Worm (Caenorhabditis elegans): ENCODE measurements around the gene ddx-35.
A peak's percentile ranks its signal among the peaks of the same experiment; 100 is the strongest.

The ddx-35 gene

ce11 chrIII:1558441-1559159, 4.4 kb upstream of the ddx-35 start, which contains the start of the genes eelo-1 and Y67D2.2 (continued):
- TF ChIP-seq ets-4 (GFP tag; optimal IDR thresholded peaks at IDR 0.05) = no peak
- TF ChIP-seq lin-54 (GFP tag; optimal IDR thresholded peaks at IDR 0.05) = peak; percentile 34
- TF ChIP-seq zim-3 (tag; optimal IDR thresholded peaks at IDR 0.05) = no peak
- TF ChIP-seq ztf-25 (GFP tag; IDR thresholded peaks at IDR 0.05) = no peak
- no peak for TF ChIP-seq F57A8.1 (GFP tag; optimal IDR thresholded peaks at IDR 0.05)
- 0 out of 2 replicates have a peak, but pooled peaks have one; percentile 81 for TF ChIP-seq F37B4.10 (GFP tag; IDR thresholded peaks at IDR 0.05)
- TF ChIP-seq F33H1.4 (GFP tag; IDR thresholded peaks at IDR 0.05) = peak; percentile 27
- peak; percentile 59; the same call in 1 of the 2 replicates for TF ChIP-seq madf-6 (GFP tag; IDR thresholded peaks at IDR 0.05)
- peak; percentile 45 for TF ChIP-seq lsl-1 (GFP tag; optimal IDR thresholded peaks at IDR 0.05)
- TF ChIP-seq T07F8.4 (tag; optimal IDR thresholded peaks at IDR 0.05) = no peak

DNA sequence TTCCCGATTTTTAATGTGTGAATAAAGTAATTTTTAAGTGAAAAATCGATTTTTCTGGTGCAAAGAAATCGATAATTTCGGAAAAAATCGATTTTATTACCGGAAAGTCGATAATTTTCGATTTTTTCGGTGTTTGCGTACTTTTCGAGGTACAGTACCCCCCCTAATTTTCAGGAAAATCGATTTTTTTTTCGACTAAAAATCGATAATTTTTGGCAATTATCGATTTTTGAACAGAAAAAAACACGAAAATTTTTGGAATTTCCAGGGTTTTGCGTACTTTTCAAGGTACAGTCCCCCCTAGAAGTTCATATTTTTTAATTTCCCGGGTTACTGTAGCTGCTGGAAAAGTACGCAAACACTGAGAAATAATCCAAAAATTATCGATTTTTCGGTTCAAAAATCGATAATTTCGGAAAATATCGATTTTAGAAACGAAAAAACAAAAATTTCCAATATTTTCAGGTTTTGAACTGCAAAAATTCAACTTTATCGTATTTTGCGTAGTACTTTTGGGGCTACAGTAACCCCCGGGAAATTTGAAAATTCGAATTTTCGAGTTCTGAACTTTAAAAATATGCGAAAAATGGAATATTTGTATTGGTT, 10.7 kb downstream of the ddx-35 start:
- TF ChIP-seq B0019.2 (GFP tag; conservative IDR thresholded peaks at IDR 0.05) (no peak), B0336.3 (GFP tag; IDR thresholded peaks at IDR 0.05) (no peak), bed-2 (GFP tag; IDR thresholded peaks at IDR 0.05) (no peak), snpc-4 (GFP tag; optimal IDR thresholded peaks at IDR 0.05) (no peak), snpc-4 (tag; optimal IDR thresholded peaks at IDR 0.05) (no peak), ZK185.1 (tag; optimal IDR thresholded peaks at IDR 0.05; ENCODE audit: poor library complexity, severe bottlenecking) (no peak), nfya-1 (tag; optimal IDR thresholded peaks at IDR 0.05; ENCODE audit: borderline replicate concordance, insufficient read depth) (no peak), tlf-1 (GFP tag; optimal IDR thresholded peaks at IDR 0.05) (no peak), ceh-91 (GFP tag; IDR thresholded peaks at IDR 0.05) (no peak), nhr-90 (tag; optimal IDR thresholded peaks at IDR 0.05) (no peak), Y79H2A.3 (GFP tag; conservative IDR thresholded peaks at IDR 0.05) (no peak), madf-8 (GFP tag; conservative IDR thresholded peaks at IDR 0.05) (no peak), mxl-1 (tag; optimal IDR thresholded peaks at IDR 0.05) (no peak), B0035.1 (tag; optimal IDR thresholded peaks at IDR 0.05) (no peak), madf-10 (tag; optimal IDR thresholded peaks at IDR 0.05) (no peak), nhr-179 (tag; optimal IDR thresholded peaks at IDR 0.05) (no peak), rec-8 (tag; optimal IDR thresholded peaks at IDR 0.05) (no peak), lin-35 (GFP tag; optimal IDR thresholded peaks at IDR 0.05) (no peak), attf-3 (GFP tag; conservative IDR thresholded peaks at IDR 0.05) (no peak)

DNA sequence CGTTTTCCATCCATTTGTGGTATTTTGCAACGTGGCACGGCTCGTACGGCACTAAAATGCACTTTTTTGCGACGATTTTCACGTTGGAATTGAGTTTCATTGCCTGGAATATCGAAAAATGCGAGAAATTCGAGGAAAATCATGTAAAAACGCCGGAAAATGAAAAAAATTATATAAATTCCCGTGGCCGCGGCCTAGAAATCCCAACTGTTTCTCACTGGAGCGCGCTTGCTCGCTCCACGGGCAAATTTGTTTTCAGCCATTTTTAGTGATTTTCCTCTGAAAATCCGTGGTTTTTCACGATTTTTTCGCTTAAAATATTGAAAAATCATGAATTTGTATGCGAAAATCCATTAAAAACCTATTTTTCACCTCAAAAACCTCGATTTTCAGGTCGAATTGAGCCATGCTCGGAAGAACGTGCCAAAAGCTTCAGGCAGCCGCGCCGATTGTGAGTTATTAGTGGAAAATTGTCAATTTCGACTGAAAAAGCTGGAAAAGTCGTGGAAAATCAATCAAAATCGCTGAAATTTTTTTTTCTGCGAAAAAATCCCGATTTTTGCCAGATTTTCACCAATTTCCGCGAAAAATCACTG, 14.0 kb downstream of the ddx-35 start, which contains the start of the genes Y67D2.5 and cisd-3.2:
Gene Y67D2.5, minus strand, starts transcription at position 145 of the 596 bp plus-strand sequence.
Gene cisd-3.2, plus strand, starts transcription at position 394 of the 596 bp plus-strand sequence.
- TF ChIP-seq mcd-1 (GFP tag; IDR thresholded peaks at IDR 0.05) (peak; percentile 91), ceh-91 (GFP tag; IDR thresholded peaks at IDR 0.05) (0 out of 2 replicates have a peak, but pooled peaks have one; percentile 21), lin-40 (tag; optimal IDR thresholded peaks at IDR 0.05) (no peak), ceh-79 (tag; optimal IDR thresholded peaks at IDR 0.05) (no peak), lsl-1 (GFP tag; optimal IDR thresholded peaks at IDR 0.05) (peak; percentile 18)
